Fruit fly (Drosophila melanogaster) whole organism, embryonic: ENCODE results near the gene DopEcR.

Experiments
- Blimp-1 ChIP-seq: fragments of 200-800 bp; sonication (Bioruptor generic); optimal IDR thresholded peaks from 3 replicates; lab custom pipeline; 2018; ENCODE audit warnings: missing biosample characterization, missing genetic modification characterization, mild to moderate bottlenecking, moderate library complexity, missing genetic modification reagents
- CG10267 ChIP-seq: fragments of 200-800 bp; sonication (Bioruptor generic); optimal IDR thresholded peaks from 2 replicates; lab custom pipeline; 2018; ENCODE audit warnings: missing biosample characterization, mild to moderate bottlenecking, missing genetic modification characterization, moderate library complexity
- CG12155 ChIP-seq: fragments of 200-800 bp; sonication (Bioruptor generic); optimal IDR thresholded peaks from 3 replicates; lab custom pipeline; 2016; ENCODE audit warnings: missing biosample characterization, missing genetic modification characterization
- CG12391 ChIP-seq: fragments of 200-800 bp; sonication (Bioruptor generic); optimal IDR thresholded peaks from 3 replicates; lab custom pipeline; 2018; ENCODE audit warnings: missing biosample characterization, mild to moderate bottlenecking, missing genetic modification characterization, moderate library complexity
- CG12659 ChIP-seq: fragments of 200-800 bp; sonication (Bioruptor generic); optimal IDR thresholded peaks from 3 replicates; lab custom pipeline; 2017; ENCODE audit warnings: mild to moderate bottlenecking, missing biosample characterization, missing genetic modification reagents, missing genetic modification characterization
- CG13424 ChIP-seq: fragments of 200-800 bp; sonication (Bioruptor generic); optimal IDR thresholded peaks from 2 replicates; lab custom pipeline; 2019; ENCODE audit warnings: missing biosample characterization, mild to moderate bottlenecking, missing genetic modification characterization, moderate library complexity
- CG14667 ChIP-seq: fragments of 200-800 bp; sonication (Bioruptor generic); IDR thresholded peaks from 2 replicates; pipeline ENCODE4 v1.3.6; 2022; ENCODE audit warnings: missing biosample characterization, missing genetic modification characterization
- CG14860 ChIP-seq: fragments of 200-800 bp; sonication (Bioruptor generic); IDR thresholded peaks from 3 replicates; pipeline ENCODE4 v1.3.6; 2022; ENCODE audit warnings: missing biosample characterization, missing genetic modification characterization; ENCODE audit not compliant: partially characterized antibody
- CG17186 ChIP-seq: fragments of 200-800 bp; sonication (Bioruptor generic); optimal IDR thresholded peaks from 3 replicates; lab custom pipeline; 2017; ENCODE audit warnings: missing biosample characterization, missing genetic modification reagents, missing genetic modification characterization
- CG31441 ChIP-seq: fragments of 200-800 bp; sonication (Bioruptor generic); IDR thresholded peaks from 2 replicates; pipeline ENCODE4 v1.3.6; 2022; ENCODE audit warnings: missing biosample characterization, missing genetic modification characterization
- CG42726 ChIP-seq: fragments of 200-800 bp; sonication (Bioruptor generic); IDR thresholded peaks from 2 replicates; pipeline ENCODE4 v1.3.6; 2022; ENCODE audit warnings: missing biosample characterization, missing genetic modification characterization; ENCODE audit not compliant: partially characterized antibody
- CG4854 ChIP-seq: fragments of 200-800 bp; sonication (Bioruptor generic); optimal IDR thresholded peaks from 2 replicates; lab custom pipeline; 2016; ENCODE audit warnings: missing biosample characterization, missing genetic modification characterization, inconsistent platforms
- CG6854 ChIP-seq: fragments of 200-800 bp; sonication (Bioruptor generic); optimal IDR thresholded peaks from 3 replicates; lab custom pipeline; 2017; ENCODE audit warnings: missing biosample characterization, mild to moderate bottlenecking, missing genetic modification characterization
- CG8089 ChIP-seq: fragments of 200-800 bp; sonication (Bioruptor generic); optimal IDR thresholded peaks from 3 replicates; lab custom pipeline; 2016; ENCODE audit warnings: missing biosample characterization, missing genetic modification characterization
- CG9609 ChIP-seq: fragments of 200-800 bp; sonication (Bioruptor generic); optimal IDR thresholded peaks from 3 replicates; lab custom pipeline; 2016; ENCODE audit warnings: missing biosample characterization, missing genetic modification characterization
- CG9876 ChIP-seq: fragments of 200-800 bp; sonication (Bioruptor generic); optimal IDR thresholded peaks from 2 replicates; lab custom pipeline; 2016; ENCODE audit warnings: missing biosample characterization, missing genetic modification characterization
- CrebB ChIP-seq: fragments of 200-800 bp; sonication (Bioruptor generic); optimal IDR thresholded peaks from 3 replicates; lab custom pipeline; 2018; ENCODE audit warnings: missing biosample characterization, mild to moderate bottlenecking, missing genetic modification characterization
- Dad ChIP-seq: fragments of 200-800 bp; sonication (Bioruptor generic); optimal IDR thresholded peaks from 3 replicates; lab custom pipeline; 2016; ENCODE audit warnings: missing biosample characterization, missing genetic modification characterization
- Dip2 ChIP-seq: fragments of 200-800 bp; sonication (Bioruptor generic); IDR thresholded peaks from 2 replicates; pipeline ENCODE4 v1.3.6; 2022; ENCODE audit warnings: missing biosample characterization, missing genetic modification characterization
- Dll ChIP-seq: fragments of 200-800 bp; sonication (Bioruptor generic); IDR thresholded peaks from 4 replicates; pipeline ENCODE4 v1.3.6; 2022; ENCODE audit warnings: missing biosample characterization, missing genetic modification characterization; ENCODE audit not compliant: partially characterized antibody
- E2f2 ChIP-seq: fragments of 200-800 bp; sonication (Bioruptor generic); IDR thresholded peaks from 2 replicates; pipeline ENCODE4 v1.3.6; 2022; ENCODE audit warnings: missing biosample characterization, missing genetic modification characterization
- Ets65A ChIP-seq: fragments of 200-800 bp; sonication (Bioruptor generic); peaks from one replicate; lab custom pipeline; 2016; ENCODE audit warnings: missing biosample characterization, missing genetic modification characterization
- HLH3B ChIP-seq: fragments of 200-800 bp; sonication (Bioruptor generic); IDR thresholded peaks from 2 replicates; pipeline ENCODE4 v1.3.6; 2022; ENCODE audit warnings: missing biosample characterization, missing genetic modification characterization
- HmgD ChIP-seq: fragments of 200-800 bp; sonication (Bioruptor generic); optimal IDR thresholded peaks from 3 replicates; lab custom pipeline; 2016; ENCODE audit warnings: missing biosample characterization, missing genetic modification characterization
- Hmx ChIP-seq: fragments of 200-800 bp; sonication (Bioruptor generic); optimal IDR thresholded peaks from 2 replicates; lab custom pipeline; 2016; ENCODE audit warnings: missing biosample characterization, missing genetic modification characterization
- Hr39 ChIP-seq: fragments of >200 bp; optimal IDR thresholded peaks from 2 replicates; lab custom pipeline; 2017
- NC2β ChIP-seq: fragments of 200-800 bp; sonication (Bioruptor generic); optimal IDR thresholded peaks from 2 replicates; lab custom pipeline; 2016; ENCODE audit warnings: missing biosample characterization, missing genetic modification characterization
- Nf-YC ChIP-seq: fragments of 200-800 bp; optimal IDR thresholded peaks from 3 replicates; lab custom pipeline; 2019; ENCODE audit warnings: missing biosample characterization, mild to moderate bottlenecking, missing genetic modification characterization, moderate library complexity
- Opbp ChIP-seq: fragments of 200-800 bp; sonication (Bioruptor generic); IDR thresholded peaks from 3 replicates; pipeline ENCODE4 v1.3.6; 2022; ENCODE audit warnings: missing biosample characterization, missing genetic modification characterization; ENCODE audit not compliant: partially characterized antibody
- Spps ChIP-seq: fragments of 200-800 bp; sonication (Bioruptor generic); optimal IDR thresholded peaks from 2 replicates; lab custom pipeline; 2018; ENCODE audit warnings: missing biosample characterization, mild to moderate bottlenecking, missing genetic modification characterization
- Sry-β ChIP-seq: fragments of 200-800 bp; sonication (Bioruptor generic); optimal IDR thresholded peaks from 2 replicates; lab custom pipeline; 2018; ENCODE audit warnings: missing biosample characterization, mild to moderate bottlenecking, missing genetic modification characterization, moderate library complexity
- Ssrp ChIP-seq: fragments of 200-800 bp; sonication (Bioruptor generic); optimal IDR thresholded peaks from 2 replicates; lab custom pipeline; 2018; ENCODE audit warnings: missing biosample characterization, mild to moderate bottlenecking, missing genetic modification characterization, moderate library complexity
- ash1 ChIP-seq: fragments of 200-800 bp; sonication (Bioruptor generic); optimal IDR thresholded peaks from 2 replicates; lab custom pipeline; 2018; ENCODE audit warnings: missing biosample characterization, mild to moderate bottlenecking, missing genetic modification characterization
- bbx ChIP-seq: fragments of 200-800 bp; sonication (Bioruptor generic); IDR thresholded peaks from 2 replicates; pipeline ENCODE4 v1.3.6; 2022; ENCODE audit warnings: missing biosample characterization, missing genetic modification characterization; ENCODE audit not compliant: partially characterized antibody
- bigmax ChIP-seq: fragments of 200-800 bp; sonication (Bioruptor generic); optimal IDR thresholded peaks from 2 replicates; lab custom pipeline; 2018; ENCODE audit warnings: missing biosample characterization, mild to moderate bottlenecking, missing genetic modification characterization
- crc ChIP-seq: fragments of 200-800 bp; sonication (Bioruptor generic); optimal IDR thresholded peaks from 2 replicates; lab custom pipeline; 2016; ENCODE audit warnings: missing biosample characterization, missing genetic modification characterization
- cwo ChIP-seq: fragments of 200-800 bp; sonication (Bioruptor generic); optimal IDR thresholded peaks from 3 replicates; lab custom pipeline; 2017; ENCODE audit warnings: missing biosample characterization, missing genetic modification characterization, mild to moderate bottlenecking, moderate library complexity, missing genetic modification reagents
- dmrt11E ChIP-seq: fragments of 200-800 bp; sonication (Bioruptor generic); optimal IDR thresholded peaks from 3 replicates; lab custom pipeline; 2018; ENCODE audit warnings: missing biosample characterization, mild to moderate bottlenecking, missing genetic modification characterization, moderate library complexity
- dpn ChIP-seq, 2 experiments: fragments of 200-800 bp; sonication (Bioruptor generic); optimal IDR thresholded peaks; 3 replicates each; lab custom pipeline; 2016; ENCODE audit warnings: missing biosample characterization in 2 of 2, missing genetic modification characterization in 2 of 2
- esg ChIP-seq: fragments of 200-800 bp; sonication (Bioruptor generic); conservative IDR thresholded peaks from 2 replicates; pipeline ENCODE4 v1.3.6; 2022; ENCODE audit warnings: missing biosample characterization, missing genetic modification characterization
- gem ChIP-seq: fragments of 200-800 bp; sonication (Bioruptor generic); optimal IDR thresholded peaks from 2 replicates; lab custom pipeline; 2019; ENCODE audit warnings: missing biosample characterization, mild to moderate bottlenecking, missing genetic modification characterization, moderate library complexity
- oc ChIP-seq: fragments of 200-800 bp; sonication (Bioruptor generic); optimal IDR thresholded peaks from 2 replicates; lab custom pipeline; 2018; ENCODE audit warnings: missing biosample characterization, mild to moderate bottlenecking, missing genetic modification characterization, moderate library complexity
- odd ChIP-seq: fragments of 200-800 bp; sonication (Bioruptor generic); optimal IDR thresholded peaks from 2 replicates; lab custom pipeline; 2017; ENCODE audit warnings: missing biosample characterization, mild to moderate bottlenecking, missing genetic modification characterization
- pnt ChIP-seq: fragments of 200-800 bp; sonication (Bioruptor generic); optimal IDR thresholded peaks from 3 replicates; lab custom pipeline; 2016; ENCODE audit warnings: missing biosample characterization, missing genetic modification characterization
- sob ChIP-seq: fragments of 200-800 bp; sonication (Bioruptor generic); IDR thresholded peaks from 2 replicates; pipeline ENCODE4 v1.3.6; 2022; ENCODE audit warnings: missing biosample characterization, missing genetic modification characterization
- tap ChIP-seq: fragments of 200-800 bp; optimal IDR thresholded peaks from 3 replicates; lab custom pipeline; 2019; ENCODE audit warnings: missing biosample characterization, mild to moderate bottlenecking, missing genetic modification characterization, moderate library complexity
- ttk ChIP-seq: fragments of 200-800 bp; sonication (Bioruptor generic); IDR thresholded peaks from 2 replicates; pipeline ENCODE4 v2.1.2; 2022; ENCODE audit warnings: missing biosample characterization, missing genetic modification characterization
- usp ChIP-seq: fragments of >200 bp; optimal IDR thresholded peaks from 2 replicates; lab custom pipeline; 2017; ENCODE audit warnings: missing biosample characterization, missing genetic modification characterization
- vvl ChIP-seq: fragments of 200-800 bp; sonication (Bioruptor generic); IDR thresholded peaks from 2 replicates; pipeline ENCODE4 v1.3.6; 2022; ENCODE audit warnings: missing biosample characterization, missing genetic modification characterization
- z ChIP-seq: fragments of 200-800 bp; sonication (Bioruptor generic); IDR thresholded peaks from 3 replicates; pipeline ENCODE4 v1.3.6; 2022; ENCODE audit warnings: missing biosample characterization, missing genetic modification characterization

DopEcR gene

DNA sequence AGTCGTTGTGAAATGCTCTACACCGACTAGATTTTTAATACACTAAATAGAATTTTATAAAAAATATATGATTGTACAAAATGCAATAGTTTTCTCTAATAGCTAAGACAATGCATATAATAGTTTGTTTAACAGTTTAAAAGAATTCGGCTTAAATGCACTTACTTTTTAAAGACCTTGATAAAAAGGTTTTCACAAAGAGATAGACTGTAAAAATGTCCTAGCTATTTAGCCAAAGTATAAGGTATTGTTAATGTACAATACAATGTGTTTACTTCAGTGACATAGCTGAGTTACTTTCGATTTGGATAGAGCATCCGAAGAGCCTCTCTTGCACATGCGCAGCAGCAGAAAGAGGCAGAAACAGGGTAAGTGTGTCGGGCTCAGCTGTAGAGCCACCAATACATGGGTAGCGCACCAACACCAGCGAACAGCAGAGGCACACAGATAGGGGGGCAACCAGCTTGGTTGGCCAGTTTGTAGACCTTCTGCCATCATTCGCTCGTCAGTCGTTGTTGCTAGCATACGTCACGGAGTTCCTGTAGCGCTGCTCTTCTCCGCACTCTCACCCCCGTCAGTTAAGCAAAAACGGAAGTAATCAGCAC is 26.6 kb upstream of the DopEcR start, which contains the start of gene TP53INP (continued):
- TF ChIP-seq HLH3B, result peak; percentile 68
- peak; percentile 58 for TF ChIP-seq ttk (GFP tag; lab: Robert Waterston, UW)
- peak; percentile 49 for TF ChIP-seq NC2β
- no peak for TF ChIP-seq CG42726 (GFP tag; lab: Robert Waterston, UW)
- no peak for TF ChIP-seq Hmx
- peak; percentile 86 for TF ChIP-seq CG31441 (GFP tag; lab: Robert Waterston, UW)
- TF ChIP-seq CG6854 (GFP tag; lab: Kevin White, UChicago), result peak; percentile 61
- TF ChIP-seq bigmax, result no peak
- TF ChIP-seq Nf-YC (tag; lab: Kevin White, UChicago), result peak; percentile 85
- peak; percentile 93 for TF ChIP-seq CG12391
- peak; percentile 75 for TF ChIP-seq oc (tag; lab: Kevin White, UChicago)
- peak; percentile 65 for TF ChIP-seq sob (GFP tag; lab: Robert Waterston, UW)
- TF ChIP-seq bbx, result peak; percentile 59
- no peak for TF ChIP-seq z (GFP tag; lab: Robert Waterston, UW)
- peak; percentile 68 for TF ChIP-seq CG4854 (GFP tag; lab: Kevin White, UChicago)
- peak; percentile 89 for TF ChIP-seq Ssrp (tag; lab: Kevin White, UChicago)
- peak; percentile 68 for TF ChIP-seq tap (tag; lab: Kevin White, UChicago)
- peak; percentile 46 for TF ChIP-seq CG17186 (GFP tag; lab: Kevin White, UChicago)
- no peak for TF ChIP-seq Dll (GFP tag; lab: Robert Waterston, UW)
- peak; percentile 87 for TF ChIP-seq CG10267 (tag; lab: Kevin White, UChicago)
- TF ChIP-seq CG12659 (GFP tag; lab: Kevin White, UChicago), result peak; percentile 92
- TF ChIP-seq HmgD (GFP tag; lab: Kevin White, UChicago), result peak; percentile 18
- TF ChIP-seq Sry-β, result peak; percentile 45
- TF ChIP-seq CrebB, result peak; percentile 52
- TF ChIP-seq odd (GFP tag; lab: Kevin White, UChicago), result peak; percentile 93
- TF ChIP-seq Dip2 (GFP tag; lab: Robert Waterston, UW), result no peak
- TF ChIP-seq gem (tag; lab: Kevin White, UChicago), result peak; percentile 96
- TF ChIP-seq Blimp-1, result peak; percentile 87
- peak; percentile 7 for TF ChIP-seq ash1 (GFP tag; lab: Kevin White, UChicago)
- peak; percentile 37; the same call in 1 of the 2 replicates for TF ChIP-seq CG14667 (GFP tag; lab: Robert Waterston, UW)
- TF ChIP-seq esg, result peak; percentile 83
- no peak for TF ChIP-seq usp (GFP tag; lab: Kevin White, UChicago)
- peak; percentile 67 for TF ChIP-seq pnt (GFP tag; lab: Kevin White, UChicago)
- peak; percentile 78 for TF ChIP-seq CG8089 (GFP tag; lab: Kevin White, UChicago)
- TF ChIP-seq cwo (GFP tag; lab: Kevin White, UChicago), result peak; percentile 84
- TF ChIP-seq CG14860, result no peak
- peak; percentile 72 to 86 for TF ChIP-seq dpn (GFP tag; optimal IDR thresholded peaks at IDR 0.05; lab: Kevin White, UChicago)
- peak; percentile 91 for TF ChIP-seq dmrt11E
- peak; percentile 58; the same call in 1 of the 3 replicates for TF ChIP-seq Opbp
- TF ChIP-seq crc (GFP tag; lab: Kevin White, UChicago), result peak; percentile 50
- peak; percentile 83 for TF ChIP-seq Spps (tag; lab: Kevin White, UChicago)
- TF ChIP-seq CG12155, result peak; percentile 78
- TF ChIP-seq vvl, result peak; percentile 80
- TF ChIP-seq Dad (GFP tag; lab: Kevin White, UChicago), result peak; percentile 68
- TF ChIP-seq CG13424 (tag; lab: Kevin White, UChicago), result peak; percentile 93
- TF ChIP-seq Hr39, result no peak
- peak; percentile 91 for TF ChIP-seq Ets65A
- peak; percentile 23 for TF ChIP-seq CG9876 (GFP tag; lab: Kevin White, UChicago)
- TF ChIP-seq CG9609, result peak; percentile 49
- TF ChIP-seq E2f2 (GFP tag; lab: Robert Waterston, UW), result peak; percentile 52; the same call in 1 of the 2 replicates
